Worm (Caenorhabditis elegans): ENCODE data around the gene cey-4.

The cey-4 gene

DNA sequence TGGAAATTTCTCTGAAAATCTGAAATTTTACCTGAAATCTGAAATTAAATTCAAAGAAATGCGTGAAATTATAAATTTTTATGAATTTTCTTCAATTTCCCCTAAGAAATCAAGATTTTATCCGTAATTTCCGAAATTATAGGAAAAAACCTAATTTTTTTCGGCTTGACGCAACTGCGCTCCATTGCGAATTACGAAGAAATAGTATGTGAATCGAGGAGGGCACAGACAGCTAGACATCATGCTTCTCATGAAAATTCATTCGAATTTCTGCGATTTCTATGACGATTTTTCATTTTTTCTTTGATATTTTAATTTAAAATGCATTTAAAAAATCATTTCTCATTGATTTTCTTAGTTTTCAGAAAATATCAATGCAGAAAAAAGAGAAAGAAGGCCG, 13.5 kb upstream of the cey-4 start:
- TF ChIP-seq ceh-36 (tag; optimal IDR thresholded peaks at IDR 0.05) (no peak), hmbx-1 (tag; optimal IDR thresholded peaks at IDR 0.05) (no peak), pes-1 (GFP tag; IDR thresholded peaks at IDR 0.05) (no peak), aly-1 (tag; optimal IDR thresholded peaks at IDR 0.05) (no peak), ceh-13 (GFP tag; optimal IDR thresholded peaks at IDR 0.05) (no peak), ets-7 (tag; optimal IDR thresholded peaks at IDR 0.05) (no peak), scrt-1 (GFP tag; IDR thresholded peaks at IDR 0.05) (no peak), B0310.2 (tag; optimal IDR thresholded peaks at IDR 0.05) (no peak), hnd-1 (tag; optimal IDR thresholded peaks at IDR 0.05) (no peak), ama-1 (optimal IDR thresholded peaks at IDR 0.05) (no peak), sea-1 (GFP tag; conservative IDR thresholded peaks at IDR 0.05) (no peak), F13C5.2 (tag; optimal IDR thresholded peaks at IDR 0.05) (no peak), tbx-11 (GFP tag; IDR thresholded peaks at IDR 0.05) (no peak), flt-1 (GFP tag; IDR thresholded peaks at IDR 0.05) (no peak), tbx-37 (GFP tag; conservative IDR thresholded peaks at IDR 0.05) (no peak), hmg-4 (GFP tag; optimal IDR thresholded peaks at IDR 0.05) (no peak), tra-4 (tag; optimal IDR thresholded peaks at IDR 0.05) (no peak)

DNA sequence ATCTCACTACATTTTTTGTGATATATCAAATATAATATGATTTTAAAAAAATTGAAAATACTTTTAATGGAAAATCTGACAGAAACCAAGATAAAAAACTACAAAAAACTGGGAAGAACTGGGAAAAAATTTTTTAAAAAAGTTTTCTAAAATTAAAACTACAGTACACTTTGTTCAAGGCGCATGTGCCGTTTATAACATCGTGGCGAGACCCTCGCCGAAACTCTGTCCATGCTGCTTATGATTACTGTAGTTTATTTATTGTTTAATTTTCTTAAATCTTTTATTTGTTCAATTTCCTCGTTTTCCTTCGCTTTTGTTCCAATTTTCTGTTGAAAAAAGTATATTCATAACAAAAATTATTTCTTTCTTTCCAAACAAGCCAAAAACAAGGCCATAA, 13.0 kb upstream of the cey-4 start, which contains the start of gene athp-1:
Gene athp-1, plus strand, starts transcription at position 305 of the 400 bp plus-strand sequence.
- TF ChIP-seq ceh-13 (GFP tag; optimal IDR thresholded peaks at IDR 0.05) (no peak), ceh-36 (tag; optimal IDR thresholded peaks at IDR 0.05) (no peak), ama-1 (optimal IDR thresholded peaks at IDR 0.05) (no peak), scrt-1 (GFP tag; IDR thresholded peaks at IDR 0.05) (no peak), flt-1 (GFP tag; IDR thresholded peaks at IDR 0.05) (no peak), hnd-1 (tag; optimal IDR thresholded peaks at IDR 0.05) (no peak), B0310.2 (tag; optimal IDR thresholded peaks at IDR 0.05) (no peak), ets-7 (tag; optimal IDR thresholded peaks at IDR 0.05) (no peak), F13C5.2 (tag; optimal IDR thresholded peaks at IDR 0.05) (no peak), tbx-11 (GFP tag; IDR thresholded peaks at IDR 0.05) (no peak), hmg-4 (GFP tag; optimal IDR thresholded peaks at IDR 0.05) (no peak), tra-4 (tag; optimal IDR thresholded peaks at IDR 0.05) (no peak), sea-1 (GFP tag; conservative IDR thresholded peaks at IDR 0.05) (no peak), hmbx-1 (tag; optimal IDR thresholded peaks at IDR 0.05) (no peak), pes-1 (GFP tag; IDR thresholded peaks at IDR 0.05) (no peak), tbx-37 (GFP tag; conservative IDR thresholded peaks at IDR 0.05) (no peak), aly-1 (tag; optimal IDR thresholded peaks at IDR 0.05) (no peak)

DNA sequence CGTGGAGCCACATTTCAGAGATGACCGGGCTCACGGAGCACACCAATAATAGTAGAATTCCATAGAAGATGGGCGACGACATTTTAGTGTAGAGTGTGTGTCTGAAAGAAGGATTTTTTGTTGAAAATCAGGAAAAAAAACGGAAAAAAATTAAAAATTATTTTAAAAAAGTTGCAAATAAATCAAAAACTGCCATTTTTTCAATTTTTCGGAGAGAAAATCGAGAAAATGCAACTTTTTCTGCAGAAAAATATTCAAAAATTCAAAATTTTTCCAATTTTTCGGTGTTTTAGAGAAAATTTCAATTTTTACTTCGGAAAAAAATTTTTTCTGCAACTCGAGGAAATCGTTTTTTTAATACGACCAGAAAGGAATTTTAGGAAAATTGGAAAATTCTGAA, 11.6 kb upstream of the cey-4 start, which contains the start of gene C44B9.3:
Gene C44B9.3, minus strand, starts transcription at position 101 of the 400 bp plus-strand sequence.
- TF ChIP-seq flt-1 (GFP tag; IDR thresholded peaks at IDR 0.05) (no peak), hnd-1 (tag; optimal IDR thresholded peaks at IDR 0.05) (no peak), ama-1 (optimal IDR thresholded peaks at IDR 0.05) (no peak), hmg-4 (GFP tag; optimal IDR thresholded peaks at IDR 0.05) (no peak)

DNA sequence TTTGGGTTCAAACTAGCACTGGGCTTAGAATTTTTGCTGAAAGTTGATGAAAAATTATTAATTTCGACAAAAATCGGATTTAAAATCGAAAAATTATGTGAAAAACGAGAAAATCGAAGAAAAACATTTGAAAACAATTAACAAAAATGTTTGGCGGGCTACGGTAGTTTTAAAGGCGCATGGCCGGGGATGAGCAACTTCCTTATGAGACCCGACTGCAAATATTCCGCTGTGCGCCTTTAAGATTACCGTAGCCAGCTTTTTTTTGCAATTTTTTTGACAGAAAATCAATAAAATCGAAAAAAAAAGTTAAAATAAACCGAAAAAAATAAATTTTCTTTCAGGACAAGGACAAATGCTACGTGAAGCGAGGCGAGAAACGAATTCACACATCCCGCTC, 9.0 kb upstream of the cey-4 start:
- TF ChIP-seq F13C5.2 (tag; optimal IDR thresholded peaks at IDR 0.05) (no peak), pes-1 (GFP tag; IDR thresholded peaks at IDR 0.05) (no peak), ceh-13 (GFP tag; optimal IDR thresholded peaks at IDR 0.05) (no peak), hmg-4 (GFP tag; optimal IDR thresholded peaks at IDR 0.05) (no peak), tbx-37 (GFP tag; conservative IDR thresholded peaks at IDR 0.05) (no peak), ceh-36 (tag; optimal IDR thresholded peaks at IDR 0.05) (no peak), hmbx-1 (tag; optimal IDR thresholded peaks at IDR 0.05) (no peak), tra-4 (tag; optimal IDR thresholded peaks at IDR 0.05) (no peak), aly-1 (tag; optimal IDR thresholded peaks at IDR 0.05) (no peak), scrt-1 (GFP tag; IDR thresholded peaks at IDR 0.05) (no peak), ets-7 (tag; optimal IDR thresholded peaks at IDR 0.05) (no peak), flt-1 (GFP tag; IDR thresholded peaks at IDR 0.05) (no peak), B0310.2 (tag; optimal IDR thresholded peaks at IDR 0.05) (no peak), tbx-11 (GFP tag; IDR thresholded peaks at IDR 0.05) (no peak), ama-1 (optimal IDR thresholded peaks at IDR 0.05) (no peak), hnd-1 (tag; optimal IDR thresholded peaks at IDR 0.05) (no peak), sea-1 (GFP tag; conservative IDR thresholded peaks at IDR 0.05) (no peak)

DNA sequence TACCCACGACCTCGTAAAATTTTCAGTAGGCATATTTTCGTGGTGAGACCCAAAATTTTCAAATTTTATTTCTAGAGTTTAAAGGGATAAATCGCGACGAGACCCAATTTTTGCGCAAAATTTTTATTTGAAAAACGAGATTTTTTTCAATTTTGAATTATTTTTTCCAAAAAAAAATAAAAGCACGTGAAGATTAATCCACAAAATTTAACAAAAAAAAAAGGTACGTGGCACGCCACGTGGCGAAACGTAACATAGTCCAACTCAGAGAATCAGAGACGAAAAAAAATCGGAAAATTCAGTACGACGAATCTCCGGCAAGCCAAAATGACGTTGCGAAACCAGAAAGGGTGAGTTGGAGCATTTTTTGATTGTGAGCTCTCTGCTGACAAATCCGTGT, 6.6 kb upstream of the cey-4 start, which contains the start of gene C44B9.2:
Gene C44B9.2, plus strand, starts transcription at position 301 of the 400 bp plus-strand sequence.
- no peak for TF ChIP-seq tbx-37 (GFP tag; conservative IDR thresholded peaks at IDR 0.05)
- TF ChIP-seq ets-7 (tag; optimal IDR thresholded peaks at IDR 0.05), result no peak
- no peak for TF ChIP-seq ceh-13 (GFP tag; optimal IDR thresholded peaks at IDR 0.05)
- TF ChIP-seq ama-1 (optimal IDR thresholded peaks at IDR 0.05), result no peak
- no peak for TF ChIP-seq hmbx-1 (tag; optimal IDR thresholded peaks at IDR 0.05)
- no peak for TF ChIP-seq B0310.2 (tag; optimal IDR thresholded peaks at IDR 0.05)
- TF ChIP-seq hmg-4 (GFP tag; optimal IDR thresholded peaks at IDR 0.05), result no peak
- TF ChIP-seq ceh-36 (tag; optimal IDR thresholded peaks at IDR 0.05), result no peak
- no peak for TF ChIP-seq tbx-11 (GFP tag; IDR thresholded peaks at IDR 0.05)
- no peak for TF ChIP-seq flt-1 (GFP tag; IDR thresholded peaks at IDR 0.05)
- no peak for TF ChIP-seq tra-4 (tag; optimal IDR thresholded peaks at IDR 0.05)
- TF ChIP-seq sea-1 (GFP tag; conservative IDR thresholded peaks at IDR 0.05), result no peak
- no peak for TF ChIP-seq hnd-1 (tag; optimal IDR thresholded peaks at IDR 0.05)
- TF ChIP-seq aly-1 (tag; optimal IDR thresholded peaks at IDR 0.05), result no peak
- TF ChIP-seq F13C5.2 (tag; optimal IDR thresholded peaks at IDR 0.05), result no peak
- no peak for TF ChIP-seq scrt-1 (GFP tag; IDR thresholded peaks at IDR 0.05)
- TF ChIP-seq pes-1 (GFP tag; IDR thresholded peaks at IDR 0.05), result no peak

DNA sequence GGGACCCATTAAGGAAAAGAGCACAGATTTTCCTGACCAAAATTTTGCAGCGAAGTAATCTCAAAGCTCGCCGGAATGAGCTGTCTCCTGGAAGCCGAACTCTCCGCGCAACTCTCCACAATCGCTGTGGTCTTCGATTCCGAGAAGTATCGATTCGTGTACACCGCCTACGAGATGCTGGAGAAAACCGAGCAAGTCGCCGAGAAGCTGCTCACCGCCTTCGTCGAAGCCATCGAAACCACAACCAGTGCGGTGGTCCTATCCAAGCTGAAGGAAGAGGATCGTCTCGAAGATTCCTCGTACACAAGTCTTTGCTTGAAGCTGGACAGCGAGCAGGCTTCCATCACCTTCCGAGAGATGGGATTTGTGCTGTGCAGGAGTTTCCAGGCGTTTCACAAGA, 2.3 kb upstream of the cey-4 start:
- no peak for TF ChIP-seq tra-4 (tag; optimal IDR thresholded peaks at IDR 0.05)
- TF ChIP-seq scrt-1 (GFP tag; IDR thresholded peaks at IDR 0.05), result no peak
- TF ChIP-seq F13C5.2 (tag; optimal IDR thresholded peaks at IDR 0.05), result no peak
- TF ChIP-seq tbx-37 (GFP tag; conservative IDR thresholded peaks at IDR 0.05), result no peak
- TF ChIP-seq ceh-13 (GFP tag; optimal IDR thresholded peaks at IDR 0.05), result no peak
- no peak for TF ChIP-seq hmbx-1 (tag; optimal IDR thresholded peaks at IDR 0.05)
- TF ChIP-seq hnd-1 (tag; optimal IDR thresholded peaks at IDR 0.05), result no peak
- no peak for TF ChIP-seq ets-7 (tag; optimal IDR thresholded peaks at IDR 0.05)
- no peak for TF ChIP-seq tbx-11 (GFP tag; IDR thresholded peaks at IDR 0.05)
- no peak for TF ChIP-seq sea-1 (GFP tag; conservative IDR thresholded peaks at IDR 0.05)
- no peak for TF ChIP-seq aly-1 (tag; optimal IDR thresholded peaks at IDR 0.05)
- TF ChIP-seq B0310.2 (tag; optimal IDR thresholded peaks at IDR 0.05), result no peak
- TF ChIP-seq ceh-36 (tag; optimal IDR thresholded peaks at IDR 0.05), result no peak
- no peak for TF ChIP-seq pes-1 (GFP tag; IDR thresholded peaks at IDR 0.05)

DNA sequence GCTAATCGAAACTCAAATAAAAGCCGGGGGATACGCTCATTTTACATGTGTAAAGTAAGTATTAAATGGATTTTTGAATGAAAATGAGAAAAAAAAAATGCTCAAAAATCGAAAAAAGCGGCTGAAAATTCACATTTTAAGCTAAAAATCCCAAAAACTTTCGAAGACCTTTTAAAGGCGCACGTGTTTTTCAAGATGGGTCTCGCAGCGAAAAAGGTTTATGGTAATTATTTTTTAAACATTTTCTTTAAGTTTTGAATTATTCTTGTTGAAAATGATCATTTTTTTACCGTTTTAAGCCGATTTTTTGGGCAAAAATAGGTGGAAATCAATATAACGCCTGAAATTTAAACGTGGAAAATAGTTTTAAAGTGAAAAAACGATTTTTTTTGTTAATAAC, 1.7 kb upstream of the cey-4 start:
- TF ChIP-seq hmbx-1 (tag; optimal IDR thresholded peaks at IDR 0.05) (no peak), scrt-1 (GFP tag; IDR thresholded peaks at IDR 0.05) (no peak)
